Fruit fly (Drosophila melanogaster): ENCODE results near the gene Rm62.

The Rm62 gene

DNA sequence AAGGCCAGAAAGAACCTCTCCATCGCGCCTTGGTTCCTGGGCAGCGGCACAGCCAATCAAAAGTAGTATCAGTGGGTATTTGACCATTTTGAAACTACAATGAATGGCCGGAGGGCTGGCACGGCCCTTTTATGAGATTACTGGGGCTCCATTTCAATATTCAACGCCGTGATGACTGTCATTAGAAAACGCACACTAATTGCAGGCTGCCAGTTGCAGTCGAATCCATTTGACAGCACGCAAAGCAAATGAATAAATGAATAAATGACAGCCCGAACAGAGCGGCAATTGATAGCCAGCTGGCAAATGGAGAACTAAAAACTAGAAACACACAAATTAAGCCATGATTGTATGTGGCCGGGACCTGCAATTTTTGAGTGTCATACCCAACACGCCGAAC, 31.7 kb downstream of the Rm62 start, which contains the start of gene Obp83b:
Gene Obp83b (minus strand): TSS at position 101 of the 400 bp plus-strand sequence.
- TF ChIP-seq CG17801 (GFP tag; optimal IDR thresholded peaks at IDR 0.05; ENCODE audit: partially characterized antibody): no peak

DNA sequence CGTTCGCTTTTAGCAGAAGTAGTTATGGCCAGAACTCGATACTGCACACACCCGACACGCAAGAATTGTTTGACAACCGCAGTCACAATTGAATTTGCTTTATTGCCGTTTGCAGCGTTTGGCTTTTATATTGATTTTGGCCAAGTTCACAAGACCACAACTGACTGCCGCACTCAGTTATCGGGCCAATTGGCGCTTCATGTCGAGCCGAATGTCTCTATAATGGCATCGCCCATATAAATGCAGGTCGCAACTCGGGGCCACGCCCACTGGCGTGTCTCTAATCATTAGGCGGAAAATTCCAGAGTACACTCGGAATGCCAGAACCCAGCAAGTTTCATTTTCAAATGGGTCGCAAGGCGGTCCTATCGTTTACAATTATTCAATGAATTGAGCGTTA, 33.2 kb downstream of the Rm62 start, which contains the start of gene Obp83a:
Gene Obp83a (minus strand): TSS at position 101 of the 400 bp plus-strand sequence.
- TF ChIP-seq CG17801 (GFP tag; optimal IDR thresholded peaks at IDR 0.05; ENCODE audit: partially characterized antibody): no peak

DNA sequence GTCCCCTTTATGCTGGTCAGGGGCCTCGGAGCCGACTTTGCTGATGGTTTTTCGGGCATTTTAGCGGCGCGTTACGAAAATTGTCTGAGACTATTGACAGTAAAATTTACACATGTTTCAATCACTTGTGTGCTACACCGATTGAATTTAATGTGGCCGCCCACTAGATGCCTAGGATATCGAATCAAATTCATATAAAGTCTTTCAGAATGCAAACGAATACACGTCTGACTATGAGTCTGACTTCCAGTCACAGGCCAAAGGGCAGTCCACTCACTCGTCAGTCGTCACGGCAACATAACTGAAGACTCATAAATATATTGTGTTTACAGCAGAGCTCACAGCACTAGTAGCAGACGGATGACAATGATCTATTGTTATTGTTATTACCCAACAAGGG, 47.5 kb downstream of the Rm62 start, which contains the start of gene CG11373:
Gene CG11373 (minus strand): TSS at position 101 of the 400 bp plus-strand sequence.
- TF ChIP-seq CG17801 (GFP tag; optimal IDR thresholded peaks at IDR 0.05; ENCODE audit: partially characterized antibody): no peak

DNA sequence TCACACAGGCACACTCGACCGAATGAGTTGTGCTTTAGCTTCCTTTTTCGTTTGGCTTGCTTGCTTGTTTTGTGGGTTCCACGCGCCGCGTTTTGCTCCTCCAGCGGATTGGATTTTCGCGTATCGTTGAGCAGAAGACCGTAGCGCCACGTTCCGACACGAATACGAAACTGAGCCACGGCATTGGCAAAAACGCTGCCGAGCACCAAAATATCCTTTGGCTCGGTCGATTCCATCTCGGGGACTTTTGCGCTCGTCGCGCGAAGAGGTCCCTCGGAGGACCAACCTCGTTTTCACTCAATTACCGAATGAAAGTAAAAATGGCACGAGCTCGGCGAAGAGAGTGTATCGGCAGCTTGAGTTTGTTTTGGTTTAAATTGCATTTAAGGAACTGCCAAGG, 49.0 kb downstream of the Rm62 start, which contains the start of gene side-III:
Gene side-III (minus strand): TSS at position 174 of the 400 bp plus-strand sequence.
- no peak for TF ChIP-seq CG17801 (GFP tag; optimal IDR thresholded peaks at IDR 0.05; ENCODE audit: partially characterized antibody)
